Worm (Caenorhabditis elegans): ENCODE data around the gene sly-1.

The sly-1 gene

DNA sequence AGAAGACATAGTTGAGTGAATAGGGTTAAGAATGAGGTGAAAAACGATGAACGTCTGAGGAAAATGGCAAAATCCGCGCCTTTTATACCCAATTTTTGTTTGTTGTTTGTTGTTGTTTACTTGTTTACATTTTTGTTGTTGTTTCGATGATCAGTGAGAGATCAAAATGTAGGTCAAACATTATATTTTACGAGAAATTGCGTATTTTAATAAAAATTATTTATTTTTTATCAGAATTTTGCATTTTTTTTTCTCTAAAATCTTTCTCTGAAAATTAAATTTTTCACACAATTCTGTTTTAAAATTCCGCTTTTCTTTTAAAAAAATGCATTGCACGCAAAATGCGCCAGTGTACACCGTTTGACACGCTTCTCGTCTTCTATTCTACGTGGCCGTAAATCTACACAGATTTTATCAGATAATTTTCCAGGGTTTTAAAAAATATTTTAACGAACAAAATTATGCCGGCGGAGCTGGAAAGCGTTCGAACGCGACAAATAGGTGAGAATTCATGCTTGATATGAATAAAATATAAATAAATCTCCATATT, at the start of gene sly-1, which contains the start of gene sip-1:
TSS of gene sly-1 (plus strand) at position 360 of the 550 bp plus-strand sequence.
TSS of gene sip-1 (minus strand) at position 103 of the 550 bp plus-strand sequence.
- TF ChIP-seq ref-1 (GFP tag; conservative IDR thresholded peaks at IDR 0.05) (no peak), cog-1 (tag; optimal IDR thresholded peaks at IDR 0.05) (no peak), tab-1 (GFP tag; IDR thresholded peaks at IDR 0.05) (no peak), ztf-23 (GFP tag; IDR thresholded peaks at IDR 0.05) (no peak), flt-1 (GFP tag; IDR thresholded peaks at IDR 0.05) (no peak), ztf-29 (GFP tag; IDR thresholded peaks at IDR 0.05) (no peak), med-1 (GFP tag; optimal IDR thresholded peaks at IDR 0.05; ENCODE audit: insufficient read depth) (no peak), klf-2 (GFP tag; conservative IDR thresholded peaks at IDR 0.05) (no peak), T22C8.4 (GFP tag; IDR thresholded peaks at IDR 0.05) (no peak)

DNA sequence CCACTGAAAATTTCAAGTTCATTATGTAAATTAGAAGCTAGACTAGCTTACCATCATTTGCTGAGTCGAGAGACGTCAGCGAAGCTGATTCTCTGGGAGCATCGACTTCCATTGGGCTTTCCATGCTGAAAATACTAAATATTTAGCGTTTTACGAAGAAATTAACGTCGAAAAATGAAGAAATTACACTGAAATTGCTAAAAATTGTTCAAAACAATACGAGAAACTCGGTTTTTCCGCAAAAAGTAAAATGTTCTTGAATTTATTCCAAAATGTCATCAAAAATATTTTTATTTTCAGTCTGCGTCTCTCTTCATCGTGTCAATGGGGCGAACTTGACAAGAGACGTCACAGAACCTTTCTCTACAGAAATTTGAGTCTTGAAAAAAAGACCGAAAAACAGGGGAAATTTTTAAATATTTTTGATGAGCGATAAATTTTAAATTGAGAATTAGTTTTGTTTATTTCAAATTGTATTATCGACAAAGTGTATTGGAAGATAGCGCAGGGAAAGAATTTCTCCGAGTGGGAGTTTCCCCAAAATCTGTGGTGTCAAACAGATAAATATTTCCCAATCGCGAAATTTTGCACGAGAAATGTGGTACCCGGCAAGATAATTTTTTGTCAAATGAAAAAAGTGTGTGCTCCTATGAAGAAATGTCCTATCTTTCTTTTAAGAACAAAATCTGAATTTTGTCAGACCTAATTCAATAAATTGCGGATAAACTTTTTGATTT, 46.3 kb upstream of the sly-1 start, which contains the start of gene ecps-1:
TSS of gene ecps-1 (minus strand) at position 125 of the 737 bp plus-strand sequence.
- TF ChIP-seq T22C8.4 (GFP tag; IDR thresholded peaks at IDR 0.05), result 0 out of 2 replicates have a peak, but pooled peaks have one; percentile 6
- TF ChIP-seq tab-1 (GFP tag; IDR thresholded peaks at IDR 0.05), result no peak
- peak; percentile 59 for TF ChIP-seq cog-1 (tag; optimal IDR thresholded peaks at IDR 0.05)
- TF ChIP-seq ztf-29 (GFP tag; IDR thresholded peaks at IDR 0.05), result 0 out of 2 replicates have a peak, but pooled peaks have one; percentile 39
- peak; percentile 77 for TF ChIP-seq flt-1 (GFP tag; IDR thresholded peaks at IDR 0.05)
- peak; percentile 79 for TF ChIP-seq klf-2 (GFP tag; conservative IDR thresholded peaks at IDR 0.05)
- TF ChIP-seq med-1 (GFP tag; optimal IDR thresholded peaks at IDR 0.05; ENCODE audit: insufficient read depth), result no peak
- TF ChIP-seq ref-1 (GFP tag; conservative IDR thresholded peaks at IDR 0.05), result no peak
- TF ChIP-seq ztf-23 (GFP tag; IDR thresholded peaks at IDR 0.05), result peak; percentile 90

DNA sequence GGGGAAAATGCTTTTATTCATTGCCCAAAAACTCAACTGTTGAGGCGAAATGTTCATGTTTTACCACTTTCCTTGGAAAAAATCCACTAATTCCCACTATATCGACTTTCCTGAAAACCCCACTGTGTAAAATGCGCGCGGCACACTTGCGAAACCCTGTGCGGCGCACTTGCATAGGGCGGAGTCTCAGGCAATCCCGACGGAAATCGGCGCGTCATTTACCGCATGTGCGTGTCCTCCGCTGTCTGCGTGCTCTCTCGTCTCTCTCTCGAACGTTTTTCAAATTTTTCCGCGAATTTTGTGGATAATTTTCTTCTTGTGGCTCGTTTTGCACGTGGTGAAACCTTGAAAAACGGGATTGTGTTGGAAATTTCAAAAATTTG, 45.7 kb upstream of the sly-1 start, which contains the start of gene atx-2:
TSS of gene atx-2 (plus strand) at position 226 of the 383 bp plus-strand sequence.
- TF ChIP-seq tab-1 (GFP tag; IDR thresholded peaks at IDR 0.05) (peak; percentile 98), klf-2 (GFP tag; conservative IDR thresholded peaks at IDR 0.05) (peak; percentile 99), T22C8.4 (GFP tag; IDR thresholded peaks at IDR 0.05) (peak; percentile 98), cog-1 (tag; optimal IDR thresholded peaks at IDR 0.05) (peak; percentile 95), ztf-23 (GFP tag; IDR thresholded peaks at IDR 0.05) (peak; percentile 98), flt-1 (GFP tag; IDR thresholded peaks at IDR 0.05) (peak; percentile 99), med-1 (GFP tag; optimal IDR thresholded peaks at IDR 0.05; ENCODE audit: insufficient read depth) (peak; percentile 99), ref-1 (GFP tag; conservative IDR thresholded peaks at IDR 0.05) (peak; percentile 91), ztf-29 (GFP tag; IDR thresholded peaks at IDR 0.05) (peak; percentile 98)

DNA sequence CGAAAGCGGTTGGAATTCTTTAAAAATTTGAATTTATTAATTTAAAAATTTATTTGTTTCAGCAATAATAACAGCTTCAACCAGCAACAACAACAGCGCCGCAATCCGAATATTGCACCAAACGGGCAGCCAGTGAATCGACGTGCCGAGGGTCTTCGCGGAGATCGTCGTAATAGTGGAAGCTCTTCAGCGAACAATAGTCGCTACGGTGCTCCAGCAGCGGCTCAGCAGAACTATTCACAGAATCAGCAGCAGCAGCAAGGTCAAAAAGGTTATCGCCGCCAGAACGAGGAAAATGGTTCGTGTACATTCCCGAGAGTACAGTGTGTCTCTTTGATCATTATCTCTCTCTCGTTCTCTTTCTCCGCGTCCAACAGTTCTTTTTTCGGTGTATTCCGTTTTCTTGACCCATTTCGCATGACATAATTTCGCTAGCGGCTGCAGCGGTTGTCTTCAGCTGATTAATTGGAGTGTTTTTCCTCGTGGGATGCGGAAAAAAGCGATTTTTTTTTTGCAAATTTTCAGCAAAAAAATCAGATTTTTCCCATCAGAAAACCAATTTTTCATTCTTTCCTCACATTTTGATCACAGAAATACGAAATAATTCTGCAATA, 43.8 kb upstream of the sly-1 start:
- TF ChIP-seq med-1 (GFP tag; optimal IDR thresholded peaks at IDR 0.05; ENCODE audit: insufficient read depth) (no peak), flt-1 (GFP tag; IDR thresholded peaks at IDR 0.05) (no peak), tab-1 (GFP tag; IDR thresholded peaks at IDR 0.05) (no peak), ztf-29 (GFP tag; IDR thresholded peaks at IDR 0.05) (no peak), ref-1 (GFP tag; conservative IDR thresholded peaks at IDR 0.05) (no peak), cog-1 (tag; optimal IDR thresholded peaks at IDR 0.05) (no peak), T22C8.4 (GFP tag; IDR thresholded peaks at IDR 0.05) (no peak), ztf-23 (GFP tag; IDR thresholded peaks at IDR 0.05) (no peak), klf-2 (GFP tag; conservative IDR thresholded peaks at IDR 0.05) (no peak)

DNA sequence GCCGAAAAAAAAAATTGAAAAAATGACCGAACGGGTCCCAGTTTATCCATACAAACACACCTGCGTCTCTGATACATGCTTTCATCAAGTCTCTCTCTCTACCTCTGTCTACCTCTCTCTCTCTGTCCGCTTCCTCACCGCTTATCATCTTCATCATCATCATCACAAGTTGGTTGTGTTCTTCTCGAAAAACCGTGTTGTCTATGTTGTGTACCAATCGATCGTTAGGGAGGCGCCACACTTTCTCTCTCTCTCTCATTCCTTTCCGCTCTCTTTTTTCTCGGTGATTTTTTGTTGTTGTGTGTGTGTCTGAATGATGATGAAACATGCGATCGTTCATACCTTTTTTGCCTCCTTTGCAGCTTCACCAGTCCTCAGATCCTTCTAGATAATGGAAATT, 43.2 kb upstream of the sly-1 start:
- no peak for TF ChIP-seq ztf-23 (GFP tag; IDR thresholded peaks at IDR 0.05)
- no peak for TF ChIP-seq tab-1 (GFP tag; IDR thresholded peaks at IDR 0.05)
- no peak for TF ChIP-seq klf-2 (GFP tag; conservative IDR thresholded peaks at IDR 0.05)
- no peak for TF ChIP-seq T22C8.4 (GFP tag; IDR thresholded peaks at IDR 0.05)
- no peak for TF ChIP-seq med-1 (GFP tag; optimal IDR thresholded peaks at IDR 0.05; ENCODE audit: insufficient read depth)
- TF ChIP-seq ztf-29 (GFP tag; IDR thresholded peaks at IDR 0.05), result no peak
- TF ChIP-seq cog-1 (tag; optimal IDR thresholded peaks at IDR 0.05), result no peak
- no peak for TF ChIP-seq flt-1 (GFP tag; IDR thresholded peaks at IDR 0.05)
- TF ChIP-seq ref-1 (GFP tag; conservative IDR thresholded peaks at IDR 0.05), result no peak

DNA sequence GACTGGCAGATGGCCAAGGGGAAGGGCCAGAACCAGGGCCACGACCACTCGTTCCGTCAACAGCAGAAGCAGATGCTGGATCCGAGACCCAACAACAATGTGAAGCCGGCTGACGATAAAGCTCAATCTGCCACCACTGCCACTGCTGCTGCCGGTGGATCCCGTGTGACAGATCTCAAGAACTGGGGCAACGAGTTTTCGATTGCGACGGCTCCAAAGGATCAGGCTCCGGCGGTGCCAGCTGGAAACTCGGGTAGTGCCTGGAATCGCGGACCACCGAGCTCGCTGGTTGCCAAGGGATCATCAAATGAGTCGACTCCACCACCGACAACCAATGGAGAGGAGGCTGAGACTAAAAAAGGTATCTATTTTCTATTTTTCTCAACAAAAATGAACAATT, 42.4 kb upstream of the sly-1 start:
- no peak for TF ChIP-seq cog-1 (tag; optimal IDR thresholded peaks at IDR 0.05)
- TF ChIP-seq T22C8.4 (GFP tag; IDR thresholded peaks at IDR 0.05), result no peak
- no peak for TF ChIP-seq flt-1 (GFP tag; IDR thresholded peaks at IDR 0.05)
- no peak for TF ChIP-seq med-1 (GFP tag; optimal IDR thresholded peaks at IDR 0.05; ENCODE audit: insufficient read depth)
- TF ChIP-seq klf-2 (GFP tag; conservative IDR thresholded peaks at IDR 0.05), result no peak
- TF ChIP-seq ref-1 (GFP tag; conservative IDR thresholded peaks at IDR 0.05), result no peak
- TF ChIP-seq ztf-29 (GFP tag; IDR thresholded peaks at IDR 0.05), result no peak
- TF ChIP-seq tab-1 (GFP tag; IDR thresholded peaks at IDR 0.05), result no peak
- TF ChIP-seq ztf-23 (GFP tag; IDR thresholded peaks at IDR 0.05), result no peak

DNA sequence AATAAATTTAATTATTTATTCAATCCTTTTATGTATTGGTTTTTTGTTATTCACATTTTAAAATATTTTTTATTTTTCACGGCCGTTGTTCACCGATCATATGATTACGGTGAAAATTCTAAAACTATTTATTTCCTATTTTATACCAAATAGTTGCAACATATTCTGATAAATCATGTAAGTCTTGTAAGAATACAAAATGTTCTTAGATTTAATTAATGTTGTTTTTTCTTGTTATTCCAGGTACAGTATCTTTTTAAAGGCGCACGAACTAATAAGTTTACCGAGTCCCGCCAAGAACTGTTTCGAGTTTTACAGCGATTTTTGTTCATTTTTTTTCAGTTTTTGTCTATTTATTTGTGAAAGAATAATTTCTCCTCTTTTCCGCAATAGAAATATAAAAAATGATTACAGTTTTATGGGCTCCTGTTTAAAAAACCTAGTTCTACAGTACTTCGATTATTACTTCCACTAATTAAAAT, 37.2 kb upstream of the sly-1 start, which contains the start of gene D2045.5:
TSS of gene D2045.5 (minus strand) at position 51 of the 482 bp plus-strand sequence.
- TF ChIP-seq T22C8.4 (GFP tag; IDR thresholded peaks at IDR 0.05), result no peak
- TF ChIP-seq klf-2 (GFP tag; conservative IDR thresholded peaks at IDR 0.05), result no peak
- TF ChIP-seq med-1 (GFP tag; optimal IDR thresholded peaks at IDR 0.05; ENCODE audit: insufficient read depth), result no peak
- no peak for TF ChIP-seq tab-1 (GFP tag; IDR thresholded peaks at IDR 0.05)
- TF ChIP-seq ref-1 (GFP tag; conservative IDR thresholded peaks at IDR 0.05), result no peak
- no peak for TF ChIP-seq ztf-29 (GFP tag; IDR thresholded peaks at IDR 0.05)
- no peak for TF ChIP-seq flt-1 (GFP tag; IDR thresholded peaks at IDR 0.05)
- no peak for TF ChIP-seq ztf-23 (GFP tag; IDR thresholded peaks at IDR 0.05)
- TF ChIP-seq cog-1 (tag; optimal IDR thresholded peaks at IDR 0.05), result no peak

DNA sequence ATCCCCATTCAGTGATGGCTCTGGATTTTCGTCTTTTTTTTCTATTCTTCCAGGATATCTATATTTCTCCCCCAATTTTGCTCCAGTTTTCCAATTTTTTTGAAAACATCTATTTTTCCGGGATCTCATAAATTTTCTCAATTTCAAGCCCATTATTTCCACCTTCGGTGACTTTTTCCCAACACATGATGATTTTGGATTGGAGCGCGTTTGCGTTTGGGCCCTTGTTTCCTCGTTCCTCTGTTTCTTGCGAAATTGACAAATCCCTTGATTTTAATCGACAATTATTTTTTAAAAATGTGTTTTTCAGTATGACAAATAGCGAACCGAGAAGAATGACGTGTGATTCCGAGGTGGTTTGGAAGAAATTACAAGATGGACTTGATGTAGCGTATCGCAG, 35.9 kb upstream of the sly-1 start, which contains the start of gene cul-1:
TSS of gene cul-1 (plus strand) at position 311 of the 400 bp plus-strand sequence.
- TF ChIP-seq klf-2 (GFP tag; conservative IDR thresholded peaks at IDR 0.05) (no peak), flt-1 (GFP tag; IDR thresholded peaks at IDR 0.05) (no peak), tab-1 (GFP tag; IDR thresholded peaks at IDR 0.05) (no peak), med-1 (GFP tag; optimal IDR thresholded peaks at IDR 0.05; ENCODE audit: insufficient read depth) (no peak)
